Worm (Caenorhabditis elegans) whole organism, L4 larva: ENCODE measurements around the gene clec-203.

Experiments
- Y48G9A.11 ChIP-seq: fragments of 200-800 bp; sonication (Bioruptor generic); IDR thresholded peaks from 2 replicates; pipeline ENCODE4 v1.3.6; 2022; ENCODE audit warnings: missing genetic modification reagents, missing genetic modification characterization, missing compliant biosample characterization
- ZK337.2 ChIP-seq: fragments of 200-800 bp; sonication (Bioruptor generic); IDR thresholded peaks from 2 replicates; pipeline ENCODE4 v1.3.6; 2022; ENCODE audit warnings: missing genetic modification reagents, missing genetic modification characterization, missing compliant biosample characterization
- aha-1 ChIP-seq: fragments of 150-350 bp; peaks from one replicate; lab custom pipeline; 2014; ENCODE audit warnings: missing biosample characterization, missing genetic modification characterization
- ama-1 ChIP-seq: fragments of 150-350 bp; optimal IDR thresholded peaks from 2 replicates; lab custom pipeline; 2014; ENCODE audit warnings: inconsistent platforms, mixed read lengths
- arid-1 ChIP-seq: fragments of 200-800 bp; sonication (Bioruptor generic); conservative IDR thresholded peaks from 2 replicates; pipeline ENCODE4 v1.3.6; 2022; ENCODE audit warnings: missing genetic modification reagents, missing genetic modification characterization, missing compliant biosample characterization
- daf-12 ChIP-seq: fragments of 150-350 bp; optimal IDR thresholded peaks from 2 replicates; lab custom pipeline; 2014; ENCODE audit warnings: missing biosample characterization, missing genetic modification reagents, missing genetic modification characterization
- daf-16 ChIP-seq, 3 experiments: sonication (generic microtip); optimal IDR thresholded peaks; 2 replicates each; lab custom pipeline; 2016 to 2017; ENCODE audit warnings: missing genetic modification characterization in 3 of 3, missing genetic modification reagents in 3 of 3, mild to moderate bottlenecking in 2 of 3, missing compliant biosample characterization in 2 of 3, missing biosample characterization in 1 of 3, moderate library complexity in 1 of 3
- dmd-6 ChIP-seq: fragments of 200-800 bp; sonication (Bioruptor generic); IDR thresholded peaks from 2 replicates; pipeline ENCODE4 v1.3.6; 2022; ENCODE audit warnings: missing genetic modification reagents, missing genetic modification characterization, missing compliant biosample characterization
- dmd-8 ChIP-seq: fragments of 200-800 bp; sonication (Bioruptor generic); IDR thresholded peaks from 2 replicates; pipeline ENCODE4 v1.3.6; 2022; ENCODE audit warnings: missing genetic modification characterization, missing compliant biosample characterization
- dmd-9 ChIP-seq: fragments of 200-800 bp; sonication (Bioruptor generic); IDR thresholded peaks from 2 replicates; pipeline ENCODE4 v1.3.6; 2022; ENCODE audit warnings: missing genetic modification reagents, missing genetic modification characterization, missing compliant biosample characterization
- dpl-1 ChIP-seq: fragments of 150-350 bp; optimal IDR thresholded peaks from 2 replicates; lab custom pipeline; 2014; ENCODE audit warnings: missing biosample characterization, missing genetic modification reagents, missing genetic modification characterization
- duxl-1 ChIP-seq: sonication (generic microtip); optimal IDR thresholded peaks from 2 replicates; lab custom pipeline; 2016; ENCODE audit warnings: mild to moderate bottlenecking, missing genetic modification characterization, moderate library complexity, missing compliant biosample characterization; ENCODE audit not compliant: poor library complexity
- egl-43 ChIP-seq: fragments of 200-800 bp; sonication (Bioruptor generic); IDR thresholded peaks from 2 replicates; pipeline ENCODE4 v1.3.6; 2022; ENCODE audit warnings: missing genetic modification reagents, missing genetic modification characterization, missing compliant biosample characterization
- fkh-10 ChIP-seq: fragments of 150-350 bp; optimal IDR thresholded peaks from 2 replicates; lab custom pipeline; 2014; ENCODE audit warnings: missing biosample characterization, missing genetic modification reagents, missing genetic modification characterization
- fos-1 ChIP-seq: fragments of 150-350 bp; optimal IDR thresholded peaks from 2 replicates; lab custom pipeline; 2014; ENCODE audit warnings: missing biosample characterization, missing genetic modification characterization
- hlh-11 ChIP-seq: fragments of 200-800 bp; sonication (Bioruptor generic); optimal IDR thresholded peaks from 2 replicates; lab custom pipeline; 2018; ENCODE audit warnings: mild to moderate bottlenecking, missing genetic modification characterization, missing compliant biosample characterization
- hmg-1.1 ChIP-seq: fragments of 200-800 bp; sonication (Bioruptor generic); IDR thresholded peaks from 2 replicates; pipeline ENCODE4 v1.3.6; 2022; ENCODE audit warnings: missing genetic modification reagents, missing genetic modification characterization, missing compliant biosample characterization
- lin-1 ChIP-seq: fragments of 200-800 bp; sonication (Bioruptor generic); IDR thresholded peaks from 2 replicates; pipeline ENCODE4 v1.3.6; 2022; ENCODE audit warnings: missing genetic modification reagents, missing genetic modification characterization, missing compliant biosample characterization
- lin-15B ChIP-seq: fragments of 150-350 bp; sonication (generic microtip); optimal IDR thresholded peaks from 3 replicates; lab custom pipeline; 2014; ENCODE audit warnings: missing biosample characterization, missing genetic modification characterization
- lin-38 ChIP-seq: fragments of 200-800 bp; sonication (Bioruptor generic); IDR thresholded peaks from 2 replicates; pipeline ENCODE4 v1.3.6; 2022; ENCODE audit warnings: missing genetic modification reagents, missing genetic modification characterization, missing compliant biosample characterization
- lir-3 ChIP-seq: sonication (generic microtip); optimal IDR thresholded peaks from 2 replicates; lab custom pipeline; 2016; ENCODE audit warnings: mild to moderate bottlenecking, missing genetic modification characterization, missing compliant biosample characterization
- mdl-1 ChIP-seq, 2 experiments: fragments of 150-350 bp in 1 of 2; sonication (generic microtip) in 1 of 2; optimal IDR thresholded peaks; 2 replicates each; lab custom pipeline; 2014 to 2017; ENCODE audit warnings: missing biosample characterization in 2 of 2, missing genetic modification characterization in 2 of 2
- mxl-2 ChIP-seq: fragments of 200-800 bp; sonication (Bioruptor generic); conservative IDR thresholded peaks from 2 replicates; pipeline ENCODE4 v1.3.6; 2022; ENCODE audit warnings: missing genetic modification reagents, missing genetic modification characterization, missing compliant biosample characterization
- nhr-102 ChIP-seq: sonication (generic microtip); optimal IDR thresholded peaks from 2 replicates; lab custom pipeline; 2016; ENCODE audit warnings: mild to moderate bottlenecking, missing genetic modification characterization, moderate library complexity, missing compliant biosample characterization
- nhr-11 ChIP-seq: fragments of 150-350 bp; optimal IDR thresholded peaks from 2 replicates; lab custom pipeline; 2014; ENCODE audit warnings: missing biosample characterization, missing genetic modification characterization
- nhr-28 ChIP-seq: fragments of 150-350 bp; optimal IDR thresholded peaks from 2 replicates; lab custom pipeline; 2014; ENCODE audit warnings: missing biosample characterization, missing genetic modification characterization
- nhr-41 ChIP-seq: fragments of 200-800 bp; sonication (Bioruptor generic); IDR thresholded peaks from 2 replicates; pipeline ENCODE4 v1.3.6; 2022; ENCODE audit warnings: missing genetic modification reagents, missing genetic modification characterization, missing compliant biosample characterization
- saeg-2 ChIP-seq: fragments of 200-800 bp; sonication (Bioruptor generic); IDR thresholded peaks from 2 replicates; pipeline ENCODE4 v1.3.6; 2022; ENCODE audit warnings: missing genetic modification reagents, missing genetic modification characterization, missing compliant biosample characterization
- set-16 ChIP-seq: fragments of 200-800 bp; sonication (Bioruptor generic); IDR thresholded peaks from 2 replicates; pipeline ENCODE4 v1.3.6; 2022; ENCODE audit warnings: missing genetic modification reagents, missing genetic modification characterization, missing compliant biosample characterization
- unc-39 ChIP-seq: sonication (generic microtip); optimal IDR thresholded peaks from 2 replicates; lab custom pipeline; 2017; ENCODE audit warnings: missing biosample characterization, missing genetic modification characterization
- unc-62 ChIP-seq, 3 experiments: fragments of 150-350 bp in 1 of 3; sonication (generic microtip); optimal IDR thresholded peaks in 2 of 3; peaks in 1 of 3; 1 replicate in 1 of 3; 2 replicates in 2 of 3; lab custom pipeline; 2014 to 2017; ENCODE audit warnings: missing biosample characterization in 3 of 3, missing genetic modification characterization in 3 of 3, missing genetic modification reagents in 3 of 3, missing genotype in 1 of 3
- zip-2 ChIP-seq: fragments of 150-350 bp; optimal IDR thresholded peaks from 2 replicates; lab custom pipeline; 2014; ENCODE audit warnings: missing biosample characterization, missing genetic modification characterization

Gene clec-203

DNA sequence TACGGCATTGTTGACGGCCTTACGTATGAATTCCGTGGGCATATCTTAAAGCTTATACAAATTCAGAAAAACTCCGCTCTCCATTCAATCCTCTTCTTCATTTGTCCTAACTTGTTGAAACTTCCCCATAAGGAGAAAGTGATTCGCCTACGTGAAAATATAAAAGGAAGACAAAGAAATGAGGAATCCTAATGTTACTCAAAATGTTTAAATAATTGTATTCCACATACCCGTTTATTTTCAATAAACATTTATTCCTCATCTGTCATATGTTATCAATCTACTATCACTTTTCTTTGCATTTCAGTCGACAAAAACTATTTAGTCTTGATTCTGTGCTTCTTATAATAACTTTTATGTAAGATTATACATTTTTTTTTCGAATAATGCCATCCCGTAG, at the start of gene clec-203:
Gene clec-203 (plus strand): TSS at position 301 of the 400 bp plus-strand sequence.
- TF ChIP-seq lin-1, result no peak
- TF ChIP-seq daf-12, result no peak
- TF ChIP-seq dmd-6 (GFP tag; lab: Robert Waterston, UW), result no peak
- no peak for TF ChIP-seq fkh-10 (GFP tag; lab: Kevin White, UChicago)
- TF ChIP-seq, all 104 proteins: peak for 0

DNA sequence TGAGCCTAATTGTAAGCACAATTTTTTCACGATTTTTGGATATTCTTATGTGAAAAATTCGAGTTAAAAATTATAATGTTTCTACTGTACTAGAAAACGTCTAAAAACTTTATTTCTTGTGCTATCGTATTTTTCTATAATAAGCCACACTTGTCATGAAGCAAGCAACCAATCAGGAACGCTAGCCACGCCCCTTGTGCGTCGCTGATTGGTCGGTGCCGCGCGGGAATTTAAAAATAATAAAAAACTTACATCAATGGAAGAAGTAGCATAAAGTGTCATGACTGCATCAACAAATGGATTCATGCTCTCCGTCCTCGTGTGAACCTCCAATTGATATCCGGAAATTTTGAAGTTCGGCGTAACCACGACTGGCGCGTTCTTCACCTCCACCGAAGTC, 40.8 kb upstream of the clec-203 start:
- TF ChIP-seq nhr-102, result no peak
- TF ChIP-seq aha-1, result peak; percentile 35

DNA sequence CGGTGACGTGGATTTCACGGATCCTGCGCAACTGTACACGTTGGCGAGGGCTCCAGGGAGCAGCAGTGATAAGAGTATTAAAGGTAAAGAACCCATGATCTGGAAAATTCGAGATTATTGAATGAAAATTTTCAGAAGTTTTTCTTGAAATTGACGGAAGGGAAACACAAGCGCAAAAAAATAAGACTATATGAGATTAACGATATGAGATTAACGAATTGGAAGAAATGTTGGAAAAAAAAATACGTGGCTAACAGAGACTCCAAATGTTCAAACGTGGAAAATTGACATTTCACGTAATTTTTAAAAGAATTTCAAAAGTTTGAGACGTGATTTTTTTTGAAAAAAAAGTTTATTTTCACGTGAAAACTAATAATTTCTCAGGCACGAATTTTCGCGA, 39.6 kb upstream of the clec-203 start, which contains the start of gene nra-4:
Gene nra-4 (minus strand): TSS at position 101 of the 400 bp plus-strand sequence.
- TF ChIP-seq Y48G9A.11 (GFP tag; lab: Robert Waterston, UW), result no peak
- TF ChIP-seq unc-39 (tag; lab: Kevin White, UChicago), result no peak
- TF ChIP-seq unc-62 (GFP tag; optimal IDR thresholded peaks at IDR 0.05 in 1 of 2; lab: Kevin White, UChicago), result no peak
- no peak for TF ChIP-seq unc-62 (tag; optimal IDR thresholded peaks at IDR 0.05; lab: Kevin White, UChicago)
- TF ChIP-seq nhr-28 (tag; lab: Kevin White, UChicago), result no peak
- no peak for TF ChIP-seq duxl-1 (tag; lab: Kevin White, UChicago)
- TF ChIP-seq zip-2, result no peak
- no peak for TF ChIP-seq nhr-11 (tag; lab: Kevin White, UChicago)
- TF ChIP-seq lir-3 (tag; lab: Kevin White, UChicago), result no peak
- no peak for TF ChIP-seq ama-1

DNA sequence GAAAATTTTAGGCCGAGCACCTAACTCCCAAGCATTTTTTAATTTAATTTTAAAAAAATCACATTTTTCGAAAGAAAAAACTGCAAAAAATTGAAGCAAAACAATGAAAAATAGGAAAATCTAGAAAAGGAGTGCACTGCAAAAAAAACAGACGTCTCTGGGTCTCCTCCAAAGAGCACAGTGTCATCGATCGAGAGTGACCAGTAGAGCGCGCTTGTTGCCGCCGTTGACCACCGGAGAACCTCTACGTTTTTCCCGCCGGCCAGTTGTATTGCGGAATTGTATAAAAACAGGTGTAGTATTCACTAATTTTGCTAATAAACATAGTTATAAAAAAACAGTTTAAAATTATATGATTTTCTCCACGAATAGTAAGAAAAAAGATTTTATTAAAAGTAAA, 38.7 kb upstream of the clec-203 start:
- no peak for TF ChIP-seq dmd-8 (GFP tag; lab: Robert Waterston, UW)
- no peak for TF ChIP-seq dmd-9
- no peak for TF ChIP-seq lin-15B (tag; lab: Kevin White, UChicago)
- peak; percentile 59 for TF ChIP-seq lin-38 (GFP tag; lab: Robert Waterston, UW)
- TF ChIP-seq daf-16 (GFP tag; optimal IDR thresholded peaks at IDR 0.05; lab: Kevin White, UChicago), result no peak
- TF ChIP-seq daf-16 (tag; optimal IDR thresholded peaks at IDR 0.05; lab: Kevin White, UChicago), result peak; percentile 45
- peak; percentile 4 for TF ChIP-seq hlh-11 (tag; lab: Kevin White, UChicago)
- no peak for TF ChIP-seq lin-1

DNA sequence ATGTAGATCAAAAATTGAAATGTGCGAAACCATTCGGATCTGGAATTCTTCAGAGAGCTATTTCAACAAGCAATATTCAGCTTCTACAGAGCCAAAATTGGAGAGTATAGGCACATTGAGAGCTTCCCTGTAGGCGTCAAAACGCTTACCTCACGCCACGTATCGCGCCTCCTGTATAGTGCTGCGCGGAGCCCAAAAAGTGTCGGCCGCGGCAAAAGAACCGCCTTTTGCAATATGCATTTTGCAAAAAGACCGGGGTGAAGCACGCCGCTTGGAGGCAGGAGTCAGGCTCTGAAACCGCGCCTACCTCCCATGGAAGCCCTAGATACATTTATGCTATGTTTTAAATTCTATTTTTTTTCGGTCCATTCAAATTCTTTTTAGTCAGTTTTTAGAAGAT, 36.4 kb upstream of the clec-203 start:
- peak; percentile 45 for TF ChIP-seq set-16 (GFP tag; lab: Robert Waterston, UW)
- 0 out of 2 replicates have a peak, but pooled peaks have one; percentile 30 for TF ChIP-seq egl-43 (GFP tag; lab: Robert Waterston, UW)
- TF ChIP-seq zip-2, result no peak
- TF ChIP-seq, all 104 proteins: peak for 2

DNA sequence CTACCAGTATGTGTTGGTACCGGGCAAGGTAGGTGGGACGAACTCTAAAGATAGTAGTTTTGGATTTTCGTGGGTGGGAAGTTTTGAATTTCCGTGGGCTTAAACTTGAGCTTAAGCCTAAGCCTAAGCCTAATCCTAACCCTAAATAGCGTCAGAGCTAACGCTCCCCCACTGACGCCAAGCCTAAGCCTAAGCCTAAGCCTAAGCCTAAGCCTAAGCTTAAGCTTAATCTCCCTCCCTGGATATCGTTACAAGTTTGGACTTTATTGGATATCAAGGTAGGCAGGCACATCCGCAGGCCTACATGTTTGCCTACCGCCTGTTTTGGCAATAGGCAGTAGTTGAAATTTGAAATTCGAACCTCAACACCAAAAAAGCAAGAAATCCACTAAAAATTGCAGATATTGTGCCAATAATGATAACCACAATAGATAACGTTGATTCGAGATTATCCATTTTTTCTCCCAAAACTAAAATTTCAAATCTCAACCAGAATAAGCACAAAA, 35.5 kb upstream of the clec-203 start, which contains the start of gene K10C9.4:
Gene K10C9.4 (minus strand): TSS at position 456 of the 506 bp plus-strand sequence.
- TF ChIP-seq mxl-2 (GFP tag; lab: Robert Waterston, UW), result no peak
- TF ChIP-seq arid-1 (GFP tag; lab: Robert Waterston, UW), result 0 out of 2 replicates have a peak, but pooled peaks have one; percentile 21
- TF ChIP-seq ZK337.2 (GFP tag; lab: Robert Waterston, UW), result no peak
- no peak for TF ChIP-seq dpl-1 (GFP tag; lab: Kevin White, UChicago)
- no peak for TF ChIP-seq fos-1 (tag; lab: Kevin White, UChicago)
- no peak for TF ChIP-seq nhr-41 (GFP tag; lab: Robert Waterston, UW)
- no peak for TF ChIP-seq mdl-1 (tag; optimal IDR thresholded peaks at IDR 0.05; lab: Kevin White, UChicago)
- 0 out of 2 replicates have a peak, but pooled peaks have one; percentile 15 for TF ChIP-seq hmg-1.1
- TF ChIP-seq saeg-2 (GFP tag; lab: Robert Waterston, UW), result no peak
- no peak for TF ChIP-seq lin-1
